Worm (Caenorhabditis elegans) whole organism, mixed stage, embryonic: Measurements from ENCODE around the gene unc-8.
A peak's percentile ranks its signal among the peaks of the same experiment; 100 is the strongest.

ENCODE experiments used
- M03D4.4 ChIP-seq: sonication (generic microtip); optimal IDR thresholded peaks from 2 replicates; lab custom pipeline; 2017; ENCODE audit warnings: mild to moderate bottlenecking, missing genetic modification characterization, missing compliant biosample characterization
- bed-3 ChIP-seq: fragments of 200-800 bp; sonication (Bioruptor generic); optimal IDR thresholded peaks from 3 replicates; lab custom pipeline; 2018; ENCODE audit warnings: mild to moderate bottlenecking, missing genetic modification characterization, moderate library complexity, missing compliant biosample characterization
- blmp-1 ChIP-seq: fragments of 150-350 bp; optimal IDR thresholded peaks from 2 replicates; lab custom pipeline; 2014; ENCODE audit warnings: missing biosample characterization, missing genetic modification characterization
- ceh-39 ChIP-seq: fragments of 150-350 bp; optimal IDR thresholded peaks from 2 replicates; lab custom pipeline; 2014; ENCODE audit warnings: missing biosample characterization, missing genetic modification characterization
- ceh-43 ChIP-seq: fragments of 200-800 bp; sonication (Bioruptor generic); optimal IDR thresholded peaks from 2 replicates; lab custom pipeline; 2018; ENCODE audit warnings: mild to moderate bottlenecking, missing genetic modification characterization, moderate library complexity, missing compliant biosample characterization
- ceh-83 ChIP-seq: fragments of 200-800 bp; sonication (Bioruptor generic); optimal IDR thresholded peaks from 2 replicates; lab custom pipeline; 2018; ENCODE audit warnings: mild to moderate bottlenecking, missing genetic modification characterization, missing compliant biosample characterization
- ces-1 ChIP-seq: fragments of 150-350 bp; optimal IDR thresholded peaks from 2 replicates; lab custom pipeline; 2014; ENCODE audit warnings: missing biosample characterization, missing genetic modification reagents, missing genetic modification characterization
- cnd-1 ChIP-seq: fragments of 200-800 bp; sonication (Bioruptor generic); optimal IDR thresholded peaks from 2 replicates; lab custom pipeline; 2018; ENCODE audit warnings: mild to moderate bottlenecking, missing genetic modification characterization, missing compliant biosample characterization
- drap-1 ChIP-seq: fragments of 200-800 bp; sonication (Bioruptor generic); optimal IDR thresholded peaks from 3 replicates; lab custom pipeline; 2018; ENCODE audit warnings: mild to moderate bottlenecking, missing genetic modification characterization, missing compliant biosample characterization
- elt-1 ChIP-seq: sonication (generic microtip); optimal IDR thresholded peaks from 2 replicates; lab custom pipeline; 2017; ENCODE audit warnings: missing genetic modification characterization, mild to moderate bottlenecking, missing compliant biosample characterization, antibody characterized with exemption, moderate library complexity, borderline replicate concordance; ENCODE audit not compliant: insufficient read depth
- elt-3 ChIP-seq: fragments of 150-350 bp; optimal IDR thresholded peaks from 2 replicates; lab custom pipeline; 2014; ENCODE audit warnings: missing biosample characterization, missing genetic modification characterization
- flh-1 ChIP-seq: fragments of 200-800 bp; sonication (Bioruptor generic); optimal IDR thresholded peaks from 2 replicates; lab custom pipeline; 2018; ENCODE audit warnings: mild to moderate bottlenecking, missing genetic modification characterization, moderate library complexity, missing compliant biosample characterization
- hlh-1 ChIP-seq: fragments of 150-350 bp; optimal IDR thresholded peaks from 2 replicates; lab custom pipeline; 2014; ENCODE audit warnings: missing biosample characterization, missing genetic modification reagents, missing genetic modification characterization
- lin-13 ChIP-seq: fragments of 150-350 bp; optimal IDR thresholded peaks from 2 replicates; lab custom pipeline; 2014; ENCODE audit warnings: missing biosample characterization, missing genetic modification characterization
- lin-32 ChIP-seq: fragments of 200-800 bp; sonication (Bioruptor generic); optimal IDR thresholded peaks from 2 replicates; lab custom pipeline; 2018; ENCODE audit warnings: mild to moderate bottlenecking, missing genetic modification characterization, missing compliant biosample characterization
- lsy-2 ChIP-seq: fragments of 150-350 bp; optimal IDR thresholded peaks from 2 replicates; lab custom pipeline; 2014; ENCODE audit warnings: missing biosample characterization, missing genetic modification characterization
- mep-1 ChIP-seq: fragments of 150-350 bp; optimal IDR thresholded peaks from 2 replicates; lab custom pipeline; 2017; ENCODE audit warnings: missing biosample characterization, missing genetic modification reagents, missing genetic modification characterization, inconsistent platforms
- mls-2 ChIP-seq: sonication (generic microtip); optimal IDR thresholded peaks from 2 replicates; lab custom pipeline; 2016; ENCODE audit warnings: mild to moderate bottlenecking, missing genetic modification characterization, moderate library complexity, missing compliant biosample characterization
- nhr-12 ChIP-seq: fragments of 150-350 bp; optimal IDR thresholded peaks from 2 replicates; lab custom pipeline; 2014; ENCODE audit warnings: missing biosample characterization, missing genetic modification characterization
- nhr-2 ChIP-seq: fragments of 150-350 bp; optimal IDR thresholded peaks from 2 replicates; lab custom pipeline; 2014; ENCODE audit warnings: missing biosample characterization, missing genetic modification characterization
- nhr-237 ChIP-seq: fragments of 150-350 bp; optimal IDR thresholded peaks from 2 replicates; lab custom pipeline; 2014; ENCODE audit warnings: missing biosample characterization, missing genetic modification characterization
- nhr-28 ChIP-seq: fragments of 150-350 bp; optimal IDR thresholded peaks from 2 replicates; lab custom pipeline; 2014; ENCODE audit warnings: missing biosample characterization, missing genetic modification characterization
- nhr-76 ChIP-seq: sonication (generic microtip); optimal IDR thresholded peaks from 2 replicates; lab custom pipeline; 2017; ENCODE audit warnings: missing biosample characterization, missing genetic modification characterization
- pha-4 ChIP-seq: fragments of 150-350 bp; optimal IDR thresholded peaks from 2 replicates; lab custom pipeline; 2018; ENCODE audit warnings: missing biosample characterization, missing genetic modification reagents, missing genetic modification characterization
- sem-2 ChIP-seq: fragments of 200-800 bp; sonication (Bioruptor generic); optimal IDR thresholded peaks from 2 replicates; lab custom pipeline; 2018; ENCODE audit warnings: mild to moderate bottlenecking, missing genetic modification characterization, missing compliant biosample characterization
- snpc-4 ChIP-seq: fragments of 150-350 bp; optimal IDR thresholded peaks from 2 replicates; lab custom pipeline; 2014; ENCODE audit warnings: missing biosample characterization, missing genetic modification characterization
- sptf-1 ChIP-seq: sonication (generic microtip); optimal IDR thresholded peaks from 2 replicates; lab custom pipeline; 2017; ENCODE audit warnings: mild to moderate bottlenecking, missing genetic modification characterization, moderate library complexity, missing compliant biosample characterization
- tbx-8 ChIP-seq: fragments of 200-800 bp; sonication (Bioruptor generic); optimal IDR thresholded peaks from 2 replicates; lab custom pipeline; 2018; ENCODE audit warnings: mild to moderate bottlenecking, missing genetic modification characterization, moderate library complexity, missing compliant biosample characterization
- unc-120 ChIP-seq: sonication (generic microtip); optimal IDR thresholded peaks from 2 replicates; lab custom pipeline; 2017; ENCODE audit warnings: missing genetic modification characterization, missing compliant biosample characterization; ENCODE audit not compliant: poor library complexity, severe bottlenecking
- unc-39 ChIP-seq: fragments of 150-350 bp; optimal IDR thresholded peaks from 2 replicates; lab custom pipeline; 2014; ENCODE audit warnings: missing biosample characterization, missing genetic modification characterization
- unc-62 ChIP-seq: fragments of 150-350 bp; optimal IDR thresholded peaks from 2 replicates; lab custom pipeline; 2014; ENCODE audit warnings: missing biosample characterization, missing genetic modification reagents, missing genetic modification characterization
- zip-8 ChIP-seq: fragments of 150-350 bp; optimal IDR thresholded peaks from 2 replicates; lab custom pipeline; 2014; ENCODE audit warnings: missing biosample characterization, missing genetic modification characterization
- ztf-11 ChIP-seq: fragments of 150-350 bp; optimal IDR thresholded peaks from 2 replicates; lab custom pipeline; 2014; ENCODE audit warnings: missing biosample characterization, missing genetic modification characterization

Gene unc-8

DNA sequence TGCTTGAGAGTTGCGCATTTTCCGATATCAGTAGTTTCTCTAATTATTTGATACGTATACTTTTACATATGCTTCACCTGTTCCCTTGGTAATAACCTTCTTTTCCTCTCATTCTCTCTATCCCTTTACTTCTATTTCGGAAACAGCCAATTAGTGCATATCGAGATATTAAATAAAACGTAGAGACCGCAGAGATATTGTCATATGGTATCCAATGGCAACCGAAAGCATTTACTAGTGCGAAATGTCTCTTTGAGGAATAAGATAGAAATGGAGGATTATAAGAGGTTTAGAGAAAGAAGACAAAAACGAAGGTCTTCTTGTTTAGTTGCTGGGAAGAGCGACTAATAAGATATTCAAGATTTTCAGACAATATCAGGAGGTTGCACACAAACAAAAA, 40.6 kb upstream of the unc-8 start, which contains the start of gene maph-9:
maph-9 (plus strand) TSS at position 273 of the 400 bp plus-strand sequence.
- no peak for TF ChIP-seq lin-32 (GFP tag; lab: Kevin White, UChicago)
- TF ChIP-seq nhr-237 (tag; lab: Kevin White, UChicago) = no peak
- no peak for TF ChIP-seq sem-2 (GFP tag; lab: Kevin White, UChicago)
- TF ChIP-seq ceh-83 (GFP tag; lab: Kevin White, UChicago) = no peak
- peak; percentile 57 for TF ChIP-seq sptf-1 (tag; lab: Kevin White, UChicago)
- peak; percentile 1 for TF ChIP-seq lsy-2 (tag; lab: Kevin White, UChicago)
- no peak for TF ChIP-seq drap-1 (GFP tag; lab: Kevin White, UChicago)
- TF ChIP-seq unc-39 = no peak
- TF ChIP-seq nhr-2 (tag; lab: Kevin White, UChicago) = no peak
- TF ChIP-seq tbx-8 = no peak
- TF ChIP-seq zip-8 = no peak
- TF ChIP-seq ces-1 (GFP tag; lab: Kevin White, UChicago) = no peak
- peak; percentile 19 for TF ChIP-seq ceh-43 (GFP tag; lab: Kevin White, UChicago)
- peak; percentile 16 for TF ChIP-seq ztf-11
- TF ChIP-seq hlh-1 (tag; lab: Kevin White, UChicago) = no peak

DNA sequence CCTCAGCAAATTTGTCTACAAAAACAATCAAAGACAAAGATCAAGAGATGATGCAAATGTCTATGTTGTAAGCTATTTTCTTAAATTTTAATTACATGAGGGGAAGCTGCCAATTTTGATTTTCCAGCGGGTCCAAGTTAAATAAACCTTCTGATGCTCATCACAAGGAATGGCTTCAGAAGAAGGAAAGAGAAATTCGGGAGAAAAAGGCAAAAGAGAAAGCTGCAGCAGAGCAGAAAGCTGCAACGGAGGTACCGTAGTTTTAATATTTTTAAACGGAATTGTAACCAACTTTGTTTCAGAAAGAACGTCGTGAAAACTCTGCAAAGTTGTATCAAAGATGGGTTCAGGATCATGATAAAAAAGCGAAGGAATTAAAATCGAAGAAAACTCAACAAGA, 38.8 kb upstream of the unc-8 start:
- no peak for TF ChIP-seq cnd-1 (tag; lab: Kevin White, UChicago)
- TF ChIP-seq tbx-8 = no peak
- no peak for TF ChIP-seq bed-3
- TF ChIP-seq lin-13 = no peak
- TF ChIP-seq mep-1 (tag; lab: Kevin White, UChicago) = no peak
- no peak for TF ChIP-seq nhr-237 (tag; lab: Kevin White, UChicago)
- no peak for TF ChIP-seq unc-39
- TF ChIP-seq lsy-2 (tag; lab: Kevin White, UChicago) = no peak
- TF ChIP-seq pha-4 (tag; lab: Kevin White, UChicago) = no peak
- no peak for TF ChIP-seq nhr-2 (tag; lab: Kevin White, UChicago)

DNA sequence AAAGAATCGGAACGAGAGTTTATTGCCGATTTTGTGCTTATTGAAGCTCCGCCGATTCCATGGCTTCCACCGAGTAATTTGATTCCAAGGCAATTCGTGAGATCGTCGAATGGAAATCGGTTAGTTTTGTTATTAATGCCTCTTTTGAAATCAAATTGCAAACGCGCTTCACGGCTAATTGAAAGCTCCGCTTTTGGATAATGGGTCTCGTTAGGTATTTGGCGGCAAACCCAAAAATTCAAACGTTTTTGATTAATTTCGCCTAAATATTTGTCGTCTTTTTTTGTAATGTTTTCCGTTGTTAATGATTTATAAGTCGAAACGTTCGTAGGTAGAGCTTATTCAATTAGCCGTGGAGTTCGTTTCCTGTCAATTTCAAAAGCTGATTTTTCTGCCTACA, 37.4 kb upstream of the unc-8 start:
- TF ChIP-seq blmp-1 (tag; lab: Kevin White, UChicago) (no peak), nhr-76 (no peak), ces-1 (GFP tag; lab: Kevin White, UChicago) (no peak), lin-13 (no peak)

ce11 chrIV:7165723-7166122, 31.2 kb upstream of the unc-8 start, which contains the start of gene rpc-1:
Gene rpc-1 (minus strand): TSS chrIV:7165748.
- TF ChIP-seq ceh-39 (no peak), ceh-83 (GFP tag; lab: Kevin White, UChicago) (no peak), lsy-2 (tag; lab: Kevin White, UChicago) (peak; percentile 33), elt-3 (tag; lab: Kevin White, UChicago) (peak; percentile 10), unc-120 (tag; lab: Kevin White, UChicago) (no peak), zip-8 (no peak), nhr-28 (no peak), sptf-1 (tag; lab: Kevin White, UChicago) (no peak), bed-3 (no peak), tbx-8 (no peak), pha-4 (tag; lab: Kevin White, UChicago) (no peak), mls-2 (tag; lab: Kevin White, UChicago) (no peak), nhr-237 (tag; lab: Kevin White, UChicago) (no peak)

ce11 chrIV:7166553-7166952, 30.4 kb upstream of the unc-8 start, which contains the start of gene C42D4.18:
Gene C42D4.18 (plus strand): TSS chrIV:7166783.
- no peak for TF ChIP-seq unc-39
- no peak for TF ChIP-seq lsy-2 (tag; lab: Kevin White, UChicago)

- TF ChIP-seq tbx-8 (no peak), ceh-83 (GFP tag; lab: Kevin White, UChicago) (no peak), unc-62 (GFP tag; lab: Kevin White, UChicago) (no peak), pha-4 (tag; lab: Kevin White, UChicago) (no peak), bed-3 (no peak), nhr-2 (tag; lab: Kevin White, UChicago) (no peak), ceh-43 (GFP tag; lab: Kevin White, UChicago) (no peak), hlh-1 (tag; lab: Kevin White, UChicago) (no peak), lin-13 (peak; percentile 4), elt-1 (tag; lab: Kevin White, UChicago) (no peak), ztf-11 (no peak), nhr-237 (tag; lab: Kevin White, UChicago) (no peak), snpc-4 (tag; lab: Kevin White, UChicago) (no peak), drap-1 (GFP tag; lab: Kevin White, UChicago) (no peak), zip-8 (no peak), elt-3 (tag; lab: Kevin White, UChicago) (no peak), nhr-28 (no peak), cnd-1 (tag; lab: Kevin White, UChicago) (peak; percentile 55), lin-32 (GFP tag; lab: Kevin White, UChicago) (no peak), M03D4.4 (tag; lab: Kevin White, UChicago) (no peak), unc-120 (tag; lab: Kevin White, UChicago) (no peak), nhr-76 (no peak), sem-2 (GFP tag; lab: Kevin White, UChicago) (no peak), lsy-2 (tag; lab: Kevin White, UChicago) (peak; percentile 29), unc-39 (no peak), ces-1 (GFP tag; lab: Kevin White, UChicago) (no peak), ceh-39 (peak; percentile 56), sptf-1 (tag; lab: Kevin White, UChicago) (no peak), nhr-12 (no peak), mep-1 (tag; lab: Kevin White, UChicago) (no peak), flh-1 (GFP tag; lab: Kevin White, UChicago) (no peak)
These were observed 28.8 kb upstream of the unc-8 start, which contains the start of gene skr-16 for ce11 chrIV:7167983-7168760. Gene skr-16 (plus strand): TSS chrIV:7168710.
